Fruit fly (Drosophila melanogaster) whole organism, embryonic: ENCODE measurements around the gene CG11263.
A peak's percentile ranks its signal among the peaks of the same experiment; 100 is the strongest.

Experiments used
- Blimp-1 ChIP-seq: fragments of 200-800 bp; sonication (Bioruptor generic); optimal IDR thresholded peaks from 3 replicates; lab custom pipeline; 2018; ENCODE audit warnings: missing biosample characterization, missing genetic modification characterization, mild to moderate bottlenecking, moderate library complexity, missing genetic modification reagents
- CG10321 ChIP-seq: fragments of 200-800 bp; sonication (Bioruptor generic); IDR thresholded peaks from 2 replicates; pipeline ENCODE4 v1.3.6; 2022; ENCODE audit warnings: missing biosample characterization, missing genetic modification characterization
- CG10959 ChIP-seq: fragments of 200-800 bp; sonication (Bioruptor generic); IDR thresholded peaks from 2 replicates; pipeline ENCODE4 v1.3.6; 2022; ENCODE audit warnings: missing biosample characterization, missing genetic modification characterization
- CG11085 ChIP-seq: fragments of 200-800 bp; sonication (Bioruptor generic); IDR thresholded peaks from 2 replicates; pipeline ENCODE4 v1.3.6; 2022; ENCODE audit warnings: missing biosample characterization, missing genetic modification characterization
- CG11398 ChIP-seq: fragments of 200-800 bp; sonication (Bioruptor generic); optimal IDR thresholded peaks from 2 replicates; lab custom pipeline; 2016; ENCODE audit warnings: missing biosample characterization, missing genetic modification characterization
- CG12942 ChIP-seq: fragments of 200-800 bp; sonication (Bioruptor generic); optimal IDR thresholded peaks from 3 replicates; lab custom pipeline; 2016; ENCODE audit warnings: missing biosample characterization, missing genetic modification characterization
- CG13296 ChIP-seq: fragments of 200-800 bp; sonication (Bioruptor generic); optimal IDR thresholded peaks from 3 replicates; lab custom pipeline; 2018; ENCODE audit warnings: missing biosample characterization, mild to moderate bottlenecking, missing genetic modification characterization
- CG13624 ChIP-seq: fragments of 200-800 bp; sonication (Bioruptor generic); optimal IDR thresholded peaks from 2 replicates; lab custom pipeline; 2016; ENCODE audit warnings: missing biosample characterization, missing genetic modification characterization
- CG15073 ChIP-seq: fragments of 200-800 bp; sonication (Bioruptor generic); optimal IDR thresholded peaks from 2 replicates; lab custom pipeline; 2016; ENCODE audit warnings: missing biosample characterization, missing genetic modification characterization
- CG1529 ChIP-seq: fragments of 200-800 bp; sonication (Bioruptor generic); optimal IDR thresholded peaks from 3 replicates; lab custom pipeline; 2018; ENCODE audit warnings: missing biosample characterization, missing genetic modification characterization
- CG15479 ChIP-seq: fragments of 200-800 bp; sonication (Bioruptor generic); optimal IDR thresholded peaks from 3 replicates; lab custom pipeline; 2019; ENCODE audit warnings: missing biosample characterization, mild to moderate bottlenecking, missing genetic modification characterization, moderate library complexity
- CG15696 ChIP-seq: fragments of 200-800 bp; sonication (Bioruptor generic); optimal IDR thresholded peaks from 2 replicates; lab custom pipeline; 2019; ENCODE audit warnings: missing biosample characterization, mild to moderate bottlenecking, missing genetic modification characterization, moderate library complexity
- CG18476 ChIP-seq: fragments of 200-800 bp; sonication (Bioruptor generic); optimal IDR thresholded peaks from 2 replicates; lab custom pipeline; 2016; ENCODE audit warnings: missing biosample characterization, mild to moderate bottlenecking, missing genetic modification characterization
- CG2116 ChIP-seq: fragments of 200-800 bp; sonication (Bioruptor generic); optimal IDR thresholded peaks from 3 replicates; lab custom pipeline; 2018; ENCODE audit warnings: missing biosample characterization, mild to moderate bottlenecking, missing genetic modification characterization
- CG34224 ChIP-seq: fragments of 200-800 bp; sonication (Bioruptor generic); IDR thresholded peaks from 3 replicates; pipeline ENCODE4 v1.3.6; 2022; ENCODE audit warnings: missing biosample characterization, missing genetic modification characterization; ENCODE audit not compliant: partially characterized antibody
- CG42726 ChIP-seq: fragments of 200-800 bp; sonication (Bioruptor generic); IDR thresholded peaks from 2 replicates; pipeline ENCODE4 v1.3.6; 2022; ENCODE audit warnings: missing biosample characterization, missing genetic modification characterization; ENCODE audit not compliant: partially characterized antibody
- CG4328 ChIP-seq: fragments of 200-800 bp; sonication (Bioruptor generic); optimal IDR thresholded peaks from 3 replicates; lab custom pipeline; 2017; ENCODE audit warnings: missing biosample characterization, missing genetic modification reagents, missing genetic modification characterization
- CG43689 ChIP-seq: fragments of 200-800 bp; sonication (Bioruptor generic); IDR thresholded peaks from 2 replicates; pipeline ENCODE4 v1.3.6; 2022; ENCODE audit warnings: missing biosample characterization, missing genetic modification characterization
- CG4854 ChIP-seq: fragments of 200-800 bp; sonication (Bioruptor generic); optimal IDR thresholded peaks from 2 replicates; lab custom pipeline; 2016; ENCODE audit warnings: missing biosample characterization, missing genetic modification characterization, inconsistent platforms
- CG5953 ChIP-seq: fragments of 200-800 bp; sonication (Bioruptor generic); IDR thresholded peaks from 2 replicates; pipeline ENCODE4 v1.3.6; 2022; ENCODE audit warnings: missing biosample characterization, missing genetic modification characterization
- CG6272 ChIP-seq: fragments of 200-800 bp; sonication (Bioruptor generic); IDR thresholded peaks from 2 replicates; pipeline ENCODE4 v1.3.6; 2022; ENCODE audit warnings: missing biosample characterization, missing genetic modification characterization
- CG6654 ChIP-seq: fragments of 200-800 bp; sonication (Bioruptor generic); optimal IDR thresholded peaks from 2 replicates; lab custom pipeline; 2017; ENCODE audit warnings: missing biosample characterization, mild to moderate bottlenecking, missing genetic modification characterization
- CG8359 ChIP-seq: fragments of 200-800 bp; sonication (Bioruptor generic); optimal IDR thresholded peaks from 2 replicates; lab custom pipeline; 2017; ENCODE audit warnings: missing biosample characterization, mild to moderate bottlenecking, missing genetic modification characterization, borderline replicate concordance
- Dip3 ChIP-seq: fragments of 200-800 bp; sonication (Bioruptor generic); optimal IDR thresholded peaks from 3 replicates; lab custom pipeline; 2016; ENCODE audit warnings: missing biosample characterization, missing genetic modification characterization
- Dref ChIP-seq: fragments of 200-800 bp; sonication (Bioruptor generic); IDR thresholded peaks from 2 replicates; pipeline ENCODE4 v1.3.6; 2022; ENCODE audit warnings: missing biosample characterization, missing genetic modification characterization
- Fer2 ChIP-seq: fragments of 200-800 bp; sonication (Bioruptor generic); optimal IDR thresholded peaks from 2 replicates; lab custom pipeline; 2018; ENCODE audit warnings: missing biosample characterization, mild to moderate bottlenecking, missing genetic modification characterization, moderate library complexity
- Hey ChIP-seq: fragments of 200-800 bp; sonication (Bioruptor generic); optimal IDR thresholded peaks from 3 replicates; lab custom pipeline; 2018; ENCODE audit warnings: missing biosample characterization, mild to moderate bottlenecking, missing genetic modification characterization
- Hr39 ChIP-seq: fragments of >200 bp; optimal IDR thresholded peaks from 2 replicates; lab custom pipeline; 2017
- Jarid2 ChIP-seq: fragments of 200-800 bp; sonication (Bioruptor generic); optimal IDR thresholded peaks from 3 replicates; lab custom pipeline; 2017; ENCODE audit warnings: mild to moderate bottlenecking, missing biosample characterization, missing genetic modification reagents, missing genetic modification characterization
- Lpt ChIP-seq: fragments of >200 bp; optimal IDR thresholded peaks from 2 replicates; lab custom pipeline; 2018; ENCODE audit warnings: missing biosample characterization, missing genetic modification characterization
- MBD-R2 ChIP-seq: fragments of 200-800 bp; sonication (Bioruptor generic); IDR thresholded peaks from 2 replicates; pipeline ENCODE4 v1.3.6; 2022; ENCODE audit warnings: missing biosample characterization, missing genetic modification characterization
- NC2β ChIP-seq: fragments of 200-800 bp; sonication (Bioruptor generic); optimal IDR thresholded peaks from 2 replicates; lab custom pipeline; 2016; ENCODE audit warnings: missing biosample characterization, missing genetic modification characterization
- Rfx ChIP-seq: fragments of 200-800 bp; sonication (Bioruptor generic); IDR thresholded peaks from 2 replicates; pipeline ENCODE4 v1.3.6; 2022; ENCODE audit warnings: missing biosample characterization, missing genetic modification characterization
- ac ChIP-seq: fragments of 200-800 bp; sonication (Bioruptor generic); optimal IDR thresholded peaks from 3 replicates; lab custom pipeline; 2017; ENCODE audit warnings: missing biosample characterization, mild to moderate bottlenecking, missing genetic modification characterization
- bab2 ChIP-seq: fragments of 200-800 bp; sonication (Bioruptor generic); optimal IDR thresholded peaks from 2 replicates; lab custom pipeline; 2016; ENCODE audit warnings: missing biosample characterization, missing genetic modification characterization
- bbx ChIP-seq: fragments of 200-800 bp; sonication (Bioruptor generic); IDR thresholded peaks from 2 replicates; pipeline ENCODE4 v1.3.6; 2022; ENCODE audit warnings: missing biosample characterization, missing genetic modification characterization; ENCODE audit not compliant: partially characterized antibody
- dpn ChIP-seq, 2 experiments: fragments of 200-800 bp; sonication (Bioruptor generic); optimal IDR thresholded peaks; 3 replicates each; lab custom pipeline; 2016; ENCODE audit warnings: missing biosample characterization in 2 of 2, missing genetic modification characterization in 2 of 2
- en ChIP-seq: fragments of 200-800 bp; sonication (Bioruptor generic); optimal IDR thresholded peaks from 2 replicates; lab custom pipeline; 2016; ENCODE audit warnings: missing biosample characterization, missing genetic modification characterization
- esg ChIP-seq: fragments of 200-800 bp; sonication (Bioruptor generic); conservative IDR thresholded peaks from 2 replicates; pipeline ENCODE4 v1.3.6; 2022; ENCODE audit warnings: missing biosample characterization, missing genetic modification characterization
- eve ChIP-seq, 2 experiments: fragments of >200 bp; optimal IDR thresholded peaks; 2 replicates each; lab custom pipeline; 2017; ENCODE audit warnings: missing biosample characterization in 2 of 2, missing genetic modification characterization in 2 of 2
- hb ChIP-seq: fragments of 200-800 bp; sonication (Bioruptor generic); IDR thresholded peaks from 3 replicates; pipeline ENCODE4 v1.3.6; 2022; ENCODE audit warnings: missing biosample characterization, missing genetic modification characterization; ENCODE audit not compliant: partially characterized antibody
- jigr1 ChIP-seq: fragments of 200-800 bp; sonication (Bioruptor generic); IDR thresholded peaks from 3 replicates; pipeline ENCODE4 v1.3.6; 2022; ENCODE audit warnings: missing biosample characterization, missing genetic modification characterization
- jumu ChIP-seq: fragments of 200-800 bp; sonication (Bioruptor generic); optimal IDR thresholded peaks from 3 replicates; lab custom pipeline; 2016; ENCODE audit warnings: missing biosample characterization, missing genetic modification characterization
- mam ChIP-seq: fragments of 200-800 bp; sonication (Bioruptor generic); optimal IDR thresholded peaks from 3 replicates; lab custom pipeline; 2016; ENCODE audit warnings: missing biosample characterization, missing genetic modification characterization
- nerfin-1 ChIP-seq: fragments of 200-800 bp; sonication (Bioruptor generic); optimal IDR thresholded peaks from 3 replicates; lab custom pipeline; 2019; ENCODE audit warnings: missing biosample characterization, mild to moderate bottlenecking, missing genetic modification characterization, moderate library complexity
- pnt ChIP-seq: fragments of 200-800 bp; sonication (Bioruptor generic); optimal IDR thresholded peaks from 3 replicates; lab custom pipeline; 2016; ENCODE audit warnings: missing biosample characterization, missing genetic modification characterization
- scrt ChIP-seq: fragments of 200-800 bp; sonication (Bioruptor generic); optimal IDR thresholded peaks from 2 replicates; lab custom pipeline; 2018; ENCODE audit warnings: missing biosample characterization, mild to moderate bottlenecking, missing genetic modification characterization, moderate library complexity
- slou ChIP-seq: fragments of 200-800 bp; sonication (Bioruptor generic); optimal IDR thresholded peaks from 3 replicates; lab custom pipeline; 2016; ENCODE audit warnings: missing biosample characterization, missing genetic modification characterization
- sna ChIP-seq: fragments of 200-800 bp; sonication (Bioruptor generic); IDR thresholded peaks from 2 replicates; pipeline ENCODE4 v1.3.6; 2022; ENCODE audit warnings: missing biosample characterization, missing genetic modification characterization; ENCODE audit not compliant: partially characterized antibody
- stc ChIP-seq: fragments of 200-800 bp; sonication (Bioruptor generic); IDR thresholded peaks from 2 replicates; pipeline ENCODE4 v1.3.6; 2022; ENCODE audit warnings: missing biosample characterization, missing genetic modification characterization
- tna ChIP-seq: fragments of 200-800 bp; sonication (Bioruptor generic); IDR thresholded peaks from 2 replicates; pipeline ENCODE4 v1.3.6; 2022; ENCODE audit warnings: missing biosample characterization, missing genetic modification characterization; ENCODE audit not compliant: partially characterized antibody
- usp ChIP-seq: fragments of >200 bp; optimal IDR thresholded peaks from 2 replicates; lab custom pipeline; 2017; ENCODE audit warnings: missing biosample characterization, missing genetic modification characterization

The CG11263 gene

dm6 chr3L:13006490-13006889, at the start of gene CG11263 (continued):
- peak; percentile 64; the same call in 1 of the 2 replicates for TF ChIP-seq MBD-R2 (GFP tag; lab: Robert Waterston, UW)
- peak; percentile 96 for TF ChIP-seq Dref (GFP tag; lab: Robert Waterston, UW)
- TF ChIP-seq bab2 (GFP tag; lab: Kevin White, UChicago): peak; percentile 50
- TF ChIP-seq stc: no peak
- no peak for TF ChIP-seq Blimp-1
- TF ChIP-seq CG6272: no peak
- TF ChIP-seq Jarid2 (GFP tag; lab: Kevin White, UChicago): no peak
- TF ChIP-seq en (GFP tag; lab: Kevin White, UChicago): no peak
- no peak for TF ChIP-seq CG8359 (GFP tag; lab: Kevin White, UChicago)
- no peak for TF ChIP-seq CG15479 (GFP tag; lab: Kevin White, UChicago)
- no peak for TF ChIP-seq CG10959 (GFP tag; lab: Robert Waterston, UW)
- no peak for TF ChIP-seq CG12942
- TF ChIP-seq Lpt (GFP tag; lab: Kevin White, UChicago): no peak
- peak; percentile 29 for TF ChIP-seq CG18476 (GFP tag; lab: Kevin White, UChicago)
- no peak; the same call in none of the 2 replicates for TF ChIP-seq sna (GFP tag; lab: Robert Waterston, UW)
- TF ChIP-seq ac (GFP tag; lab: Kevin White, UChicago): no peak
- no peak for TF ChIP-seq Hey (tag; lab: Kevin White, UChicago)
- TF ChIP-seq CG5953: no peak
- TF ChIP-seq CG34224 (GFP tag; lab: Robert Waterston, UW): peak; percentile 83
- peak; percentile 65 for TF ChIP-seq CG13624 (GFP tag; lab: Kevin White, UChicago)
- no peak for TF ChIP-seq Hr39 (lab: Kevin White, UChicago)
- TF ChIP-seq mam (GFP tag; lab: Kevin White, UChicago): peak; percentile 71
- TF ChIP-seq pnt: peak; percentile 12
- TF ChIP-seq bbx (GFP tag; lab: Robert Waterston, UW): peak; percentile 84
- peak; percentile 83 for TF ChIP-seq hb (GFP tag; lab: Robert Waterston, UW)
- TF ChIP-seq usp: no peak
- no peak for TF ChIP-seq CG1529 (GFP tag; lab: Kevin White, UChicago)
- peak in 1 of 2 experiments; percentile 23 for TF ChIP-seq eve (GFP tag; optimal IDR thresholded peaks at IDR 0.05; lab: Kevin White, UChicago)
- TF ChIP-seq CG10321 (GFP tag; lab: Robert Waterston, UW): no peak
- peak; percentile 50 for TF ChIP-seq CG4854
- TF ChIP-seq Rfx (GFP tag; lab: Robert Waterston, UW): peak; percentile 71
- TF ChIP-seq CG13296 (GFP tag; lab: Kevin White, UChicago): no peak
- peak; percentile 46 for TF ChIP-seq NC2β (GFP tag; lab: Kevin White, UChicago)
- TF ChIP-seq dpn (GFP tag; optimal IDR thresholded peaks at IDR 0.05; lab: Kevin White, UChicago): peak; percentile 57 to 62
- TF ChIP-seq esg: no peak
- no peak for TF ChIP-seq CG15073 (GFP tag; lab: Kevin White, UChicago)
- TF ChIP-seq CG6654: no peak
- TF ChIP-seq CG11398: peak; percentile 14
- peak; percentile 34 for TF ChIP-seq jumu (GFP tag; lab: Kevin White, UChicago)
- peak; percentile 59 for TF ChIP-seq CG2116 (GFP tag; lab: Kevin White, UChicago)
- no peak for TF ChIP-seq CG43689 (GFP tag; lab: Robert Waterston, UW)
- TF ChIP-seq CG15696: no peak
- no peak for TF ChIP-seq jigr1
- peak; percentile 56 for TF ChIP-seq Dip3 (GFP tag; lab: Kevin White, UChicago)
- no peak; the same call in 1 of the 2 replicates for TF ChIP-seq tna (GFP tag; lab: Robert Waterston, UW)
- TF ChIP-seq nerfin-1: no peak
- TF ChIP-seq CG11085 (GFP tag; lab: Robert Waterston, UW): no peak
- TF ChIP-seq scrt (GFP tag; lab: Kevin White, UChicago): peak; percentile 2
- TF ChIP-seq CG4328 (GFP tag; lab: Kevin White, UChicago): no peak
- TF ChIP-seq Fer2 (tag; lab: Kevin White, UChicago): no peak
- TF ChIP-seq CG42726: peak; percentile 65; the same call in 1 of the 2 replicates
- peak; percentile 64 for TF ChIP-seq slou (GFP tag; lab: Kevin White, UChicago)
